Worm (Caenorhabditis elegans) whole organism, midembryonic: Measurements from ENCODE around the gene K08F4.12.

Experiments used
- T22C8.4 ChIP-seq: fragments of 200-800 bp; sonication (Bioruptor generic); IDR thresholded peaks from 2 replicates; pipeline ENCODE4 v1.3.6; 2022; ENCODE audit warnings: missing genetic modification characterization, missing compliant biosample characterization
- cog-1 ChIP-seq: sonication (generic microtip); optimal IDR thresholded peaks from 2 replicates; lab custom pipeline; 2016; ENCODE audit warnings: missing genetic modification characterization, missing compliant biosample characterization
- flt-1 ChIP-seq: fragments of 200-800 bp; sonication (Bioruptor generic); IDR thresholded peaks from 2 replicates; pipeline ENCODE4 v1.3.6; 2022; ENCODE audit warnings: missing genetic modification characterization, missing compliant biosample characterization
- klf-2 ChIP-seq: fragments of 200-800 bp; sonication (Bioruptor generic); conservative IDR thresholded peaks from 2 replicates; pipeline ENCODE4 v1.3.6; 2022; ENCODE audit warnings: missing genetic modification reagents, missing genetic modification characterization, missing compliant biosample characterization
- med-1 ChIP-seq: sonication (generic microtip); optimal IDR thresholded peaks from 2 replicates; lab custom pipeline; 2017; ENCODE audit warnings: missing genetic modification characterization, mild to moderate bottlenecking, missing compliant biosample characterization, antibody characterized with exemption, missing genetic modification reagents; ENCODE audit not compliant: insufficient read depth
- ref-1 ChIP-seq: fragments of 200-800 bp; sonication (Bioruptor generic); conservative IDR thresholded peaks from 2 replicates; pipeline ENCODE4 v1.3.6; 2022; ENCODE audit warnings: missing genetic modification reagents, missing genetic modification characterization, missing compliant biosample characterization
- tab-1 ChIP-seq: fragments of 200-800 bp; sonication (Bioruptor generic); IDR thresholded peaks from 2 replicates; pipeline ENCODE4 v1.3.6; 2022; ENCODE audit warnings: missing genetic modification characterization, missing compliant biosample characterization
- ztf-23 ChIP-seq: fragments of 200-800 bp; sonication (Bioruptor generic); IDR thresholded peaks from 2 replicates; pipeline ENCODE4 v1.3.6; 2022; ENCODE audit warnings: missing genetic modification reagents, missing genetic modification characterization, missing compliant biosample characterization
- ztf-29 ChIP-seq: fragments of 200-800 bp; sonication (Bioruptor generic); IDR thresholded peaks from 2 replicates; pipeline ENCODE4 v1.3.6; 2022; ENCODE audit warnings: missing genetic modification reagents, missing genetic modification characterization, missing compliant biosample characterization

K08F4.12 gene

DNA sequence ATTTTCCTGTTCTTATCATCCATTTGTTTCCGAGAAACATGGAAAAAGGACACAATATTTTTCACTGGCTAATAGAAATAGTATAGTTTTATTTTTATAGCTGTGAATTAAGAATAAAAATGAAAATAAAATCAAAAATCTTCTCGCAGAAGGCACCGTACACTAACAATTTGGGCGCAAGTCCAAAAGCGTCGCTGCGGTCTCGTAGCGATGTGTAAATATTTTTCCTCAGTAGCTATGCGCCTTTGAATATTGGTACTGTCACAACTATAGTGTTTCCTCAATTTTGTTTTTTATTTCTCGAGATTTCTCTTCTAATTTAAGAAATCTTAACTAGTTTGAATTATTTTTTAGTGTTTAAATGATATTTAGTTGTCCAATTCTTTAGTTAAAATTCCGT is 19.1 kb downstream of the K08F4.12 start:
- TF ChIP-seq med-1 (no peak), flt-1 (GFP tag; lab: Robert Waterston, UW) (no peak), T22C8.4 (GFP tag; lab: Robert Waterston, UW) (no peak), klf-2 (GFP tag; lab: Robert Waterston, UW) (no peak), ztf-23 (GFP tag; lab: Robert Waterston, UW) (no peak), tab-1 (GFP tag; lab: Robert Waterston, UW) (no peak), ztf-29 (GFP tag; lab: Robert Waterston, UW) (no peak), ref-1 (GFP tag; lab: Robert Waterston, UW) (no peak), cog-1 (no peak)

DNA sequence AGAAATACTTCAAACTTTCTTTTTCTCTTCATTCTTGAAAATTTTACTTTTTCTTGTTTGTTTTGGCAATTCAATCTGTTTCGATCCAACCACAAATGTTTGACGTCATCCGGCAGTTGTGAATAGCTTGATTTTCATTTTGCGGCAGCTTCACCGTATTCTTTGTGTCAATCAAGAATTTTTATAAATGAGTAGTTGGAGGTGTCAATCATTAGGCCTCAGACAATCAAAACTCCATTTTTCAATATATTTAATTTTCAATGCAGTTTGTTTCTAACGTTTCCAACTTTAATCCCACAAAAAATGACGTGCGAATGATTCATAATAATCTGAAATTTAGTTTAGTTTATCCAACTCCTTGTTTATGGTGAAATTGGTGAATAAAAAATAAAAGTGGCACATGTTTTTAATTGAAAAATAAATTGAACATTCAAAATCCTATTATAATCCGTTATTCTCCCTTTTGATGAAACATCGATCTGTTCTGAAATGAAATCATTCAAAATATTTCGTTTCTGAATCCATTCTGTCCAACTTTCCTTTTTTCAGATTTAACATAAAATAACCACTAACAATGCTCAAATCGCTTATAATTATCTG is 19.7 kb downstream of the K08F4.12 start, which contains the start of gene ttr-53:
TSS of gene ttr-53 (plus strand) at position 550 of the 600 bp plus-strand sequence.
- TF ChIP-seq ztf-23 (GFP tag; lab: Robert Waterston, UW) (no peak), flt-1 (GFP tag; lab: Robert Waterston, UW) (no peak), T22C8.4 (GFP tag; lab: Robert Waterston, UW) (no peak), tab-1 (GFP tag; lab: Robert Waterston, UW) (no peak), ztf-29 (GFP tag; lab: Robert Waterston, UW) (no peak), cog-1 (no peak)

DNA sequence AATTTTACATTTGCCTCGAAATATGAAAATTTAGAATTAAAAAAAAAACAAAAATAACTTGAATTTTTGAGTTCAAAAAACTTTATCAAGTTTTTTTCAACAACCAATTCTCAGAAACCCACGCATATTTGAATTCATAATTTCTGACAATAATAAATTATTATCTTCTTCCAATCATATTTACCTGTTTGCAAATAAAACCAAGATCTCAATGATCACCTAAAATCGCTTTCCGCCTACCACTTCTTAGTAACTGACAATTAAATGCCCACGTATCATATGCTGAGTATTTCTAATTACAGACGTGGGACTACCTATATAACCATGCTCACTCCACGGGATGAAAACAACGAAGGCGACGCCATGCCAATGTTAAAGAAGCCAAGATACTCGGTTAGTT is 23.8 kb downstream of the K08F4.12 start, which contains the start of gene pps-1:
TSS of gene pps-1 (plus strand) at position 301 of the 400 bp plus-strand sequence.
- TF ChIP-seq med-1 = no peak
- TF ChIP-seq ztf-29 (GFP tag; lab: Robert Waterston, UW) = no peak
- no peak for TF ChIP-seq cog-1
- no peak for TF ChIP-seq ref-1 (GFP tag; lab: Robert Waterston, UW)
- TF ChIP-seq ztf-23 (GFP tag; lab: Robert Waterston, UW) = no peak
- TF ChIP-seq tab-1 (GFP tag; lab: Robert Waterston, UW) = no peak
- no peak for TF ChIP-seq klf-2 (GFP tag; lab: Robert Waterston, UW)
- TF ChIP-seq flt-1 (GFP tag; lab: Robert Waterston, UW) = no peak
- no peak for TF ChIP-seq T22C8.4 (GFP tag; lab: Robert Waterston, UW)

DNA sequence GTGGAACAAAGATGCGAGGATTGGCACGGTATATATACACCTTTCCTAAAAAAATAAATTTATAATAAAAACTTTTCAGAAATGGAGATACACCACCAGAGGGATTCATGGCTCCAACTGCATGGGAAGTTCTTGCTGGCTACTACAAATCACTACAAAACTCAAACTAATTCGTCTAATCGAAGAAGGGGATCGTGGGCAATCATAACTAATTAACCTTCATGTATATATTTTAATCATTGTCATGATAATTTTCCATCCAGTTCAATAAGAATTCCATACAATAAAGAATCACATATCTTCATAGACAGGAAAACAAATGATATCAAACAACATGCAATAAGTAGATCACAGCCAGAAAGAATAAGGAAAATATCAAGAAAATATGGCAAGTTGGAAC is 26.2 kb downstream of the K08F4.12 start:
- 0 out of 2 replicates have a peak, but pooled peaks have one; percentile 12 for TF ChIP-seq flt-1 (GFP tag; lab: Robert Waterston, UW)
- no peak for TF ChIP-seq ztf-29 (GFP tag; lab: Robert Waterston, UW)
- no peak for TF ChIP-seq klf-2 (GFP tag; lab: Robert Waterston, UW)
- TF ChIP-seq ref-1 (GFP tag; lab: Robert Waterston, UW) = no peak
- no peak for TF ChIP-seq med-1

ce11 chrIV:10170808-10171207 is 32.9 kb downstream of the K08F4.12 start:
- no peak for TF ChIP-seq T22C8.4 (GFP tag; lab: Robert Waterston, UW)
- no peak for TF ChIP-seq tab-1 (GFP tag; lab: Robert Waterston, UW)
- TF ChIP-seq ref-1 (GFP tag; lab: Robert Waterston, UW) = no peak
- no peak for TF ChIP-seq ztf-29 (GFP tag; lab: Robert Waterston, UW)
- TF ChIP-seq klf-2 (GFP tag; lab: Robert Waterston, UW) = no peak

- no peak for TF ChIP-seq T22C8.4 (GFP tag; lab: Robert Waterston, UW)
- TF ChIP-seq ref-1 (GFP tag; lab: Robert Waterston, UW) = no peak
- TF ChIP-seq tab-1 (GFP tag; lab: Robert Waterston, UW) = no peak
- TF ChIP-seq med-1 = no peak
- no peak for TF ChIP-seq cog-1
These were observed 36.4 kb downstream of the K08F4.12 start, which contains the start of gene pxf-1 for ce11 chrIV:10174328-10174727. Gene pxf-1, minus strand, starts transcription at chrIV:10174341.

DNA sequence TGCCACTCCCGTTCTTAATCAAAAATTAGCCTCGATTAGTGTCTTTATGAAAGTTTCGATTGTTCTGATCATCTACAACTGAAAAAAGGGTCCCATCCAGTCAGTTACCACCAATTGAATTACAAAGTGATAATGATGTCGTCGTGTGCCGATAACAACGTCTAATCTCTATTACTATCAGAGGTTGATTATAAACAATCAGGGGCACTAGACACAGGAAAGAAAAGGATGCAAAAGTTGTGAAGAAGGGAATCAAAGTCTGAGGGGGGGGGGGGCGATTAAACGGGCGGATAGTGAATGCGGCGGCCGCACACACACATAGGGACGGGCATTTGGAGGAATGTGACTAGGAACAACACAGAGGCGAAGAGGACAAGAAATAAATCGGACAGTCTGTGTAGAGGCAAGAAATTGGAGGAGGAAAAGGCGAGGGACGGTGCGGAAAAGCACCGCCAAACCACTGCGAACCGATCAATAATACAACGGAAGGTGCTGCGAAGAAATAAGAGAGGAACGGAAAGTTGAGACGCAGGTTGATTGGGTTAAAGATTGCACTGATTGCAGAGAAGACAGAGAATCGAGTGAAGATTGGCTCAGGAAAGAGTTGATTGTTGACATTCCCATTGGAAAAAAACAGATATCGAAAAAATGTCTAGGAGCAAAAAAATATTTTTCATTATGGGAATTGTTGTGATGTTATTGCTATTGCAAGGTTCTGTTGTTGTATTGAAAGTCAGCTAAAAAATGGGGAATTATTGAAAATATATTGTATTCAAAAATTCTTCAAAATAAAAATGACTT is 37.2 kb downstream of the K08F4.12 start:
- TF ChIP-seq klf-2 (GFP tag; lab: Robert Waterston, UW) = no peak
- no peak for TF ChIP-seq flt-1 (GFP tag; lab: Robert Waterston, UW)
- no peak for TF ChIP-seq ztf-29 (GFP tag; lab: Robert Waterston, UW)
- TF ChIP-seq ztf-23 (GFP tag; lab: Robert Waterston, UW) = peak; percentile 55; the same call in 1 of the 2 replicates
- TF ChIP-seq med-1 = no peak
- peak; percentile 73 for TF ChIP-seq T22C8.4 (GFP tag; lab: Robert Waterston, UW)
- TF ChIP-seq tab-1 (GFP tag; lab: Robert Waterston, UW) = 0 out of 2 replicates have a peak, but pooled peaks have one; percentile 45
- peak; percentile 2 for TF ChIP-seq cog-1
- no peak for TF ChIP-seq ref-1 (GFP tag; lab: Robert Waterston, UW)

DNA sequence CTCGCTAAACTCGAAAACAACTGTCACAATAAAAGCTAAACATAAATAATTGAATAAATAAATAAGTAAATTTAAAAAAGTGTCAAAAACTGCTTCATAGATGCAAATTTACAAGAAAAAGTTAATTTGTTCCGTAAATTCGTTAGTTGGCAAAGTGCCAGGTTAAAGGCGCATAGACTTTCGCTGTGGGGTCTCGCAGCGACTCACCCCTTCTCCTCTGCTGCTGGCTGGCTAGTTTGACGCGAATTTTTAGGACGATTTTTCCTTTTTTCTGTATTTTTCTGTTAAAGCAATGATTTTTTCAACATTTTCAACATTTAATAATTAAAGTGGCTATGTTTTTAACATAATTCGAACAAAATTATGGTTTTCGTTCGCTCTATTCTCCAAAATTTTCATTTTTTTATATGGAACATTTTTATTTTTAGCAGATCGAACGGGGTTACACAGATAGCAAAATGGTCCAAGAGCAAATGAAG is 38.4 kb downstream of the K08F4.12 start, which contains the start of gene rack-1:
TSS of gene rack-1 (plus strand) at position 429 of the 479 bp plus-strand sequence.
- TF ChIP-seq T22C8.4 (GFP tag; lab: Robert Waterston, UW) = no peak

- no peak for TF ChIP-seq ztf-29 (GFP tag; lab: Robert Waterston, UW)
- no peak for TF ChIP-seq ztf-23 (GFP tag; lab: Robert Waterston, UW)
- no peak for TF ChIP-seq flt-1 (GFP tag; lab: Robert Waterston, UW)
These were observed 39.9 kb downstream of the K08F4.12 start, which contains the start of gene mspn-1 for ce11 chrIV:10177779-10178178. Gene mspn-1, plus strand, starts transcription at chrIV:10177968.
